Fruit fly (Drosophila melanogaster) whole organism, embryonic: Measurements from ENCODE around the gene Kdm2.

Experiments used
- CG11093 ChIP-seq: fragments of 200-800 bp; sonication (Bioruptor generic); IDR thresholded peaks from 3 replicates; pipeline ENCODE4 v1.3.6; 2022; ENCODE audit warnings: missing biosample characterization, missing genetic modification characterization
- CG11695 ChIP-seq: fragments of 200-800 bp; sonication (Bioruptor generic); IDR thresholded peaks from 3 replicates; pipeline ENCODE4 v1.3.6; 2022; ENCODE audit warnings: missing biosample characterization, missing genetic modification characterization
- CG13296 ChIP-seq: fragments of 200-800 bp; sonication (Bioruptor generic); optimal IDR thresholded peaks from 3 replicates; lab custom pipeline; 2018; ENCODE audit warnings: missing biosample characterization, mild to moderate bottlenecking, missing genetic modification characterization
- CG14965 ChIP-seq: fragments of 200-800 bp; sonication (Bioruptor generic); optimal IDR thresholded peaks from 2 replicates; lab custom pipeline; 2016; ENCODE audit warnings: missing biosample characterization, missing genetic modification characterization, borderline replicate concordance
- CG15601 ChIP-seq: fragments of 200-800 bp; sonication (Bioruptor generic); optimal IDR thresholded peaks from 3 replicates; lab custom pipeline; 2019; ENCODE audit warnings: missing biosample characterization, mild to moderate bottlenecking, missing genetic modification characterization, moderate library complexity
- CG17359 ChIP-seq: fragments of 200-800 bp; sonication (Bioruptor generic); optimal IDR thresholded peaks from 3 replicates; lab custom pipeline; 2018; ENCODE audit warnings: missing biosample characterization, mild to moderate bottlenecking, missing genetic modification characterization, moderate library complexity
- CG2199 ChIP-seq: fragments of 200-800 bp; sonication (Bioruptor generic); IDR thresholded peaks from 3 replicates; pipeline ENCODE4 v1.3.6; 2022; ENCODE audit warnings: missing biosample characterization, missing genetic modification characterization
- CG30431 ChIP-seq: fragments of 200-800 bp; sonication (Bioruptor generic); optimal IDR thresholded peaks from 2 replicates; lab custom pipeline; 2017; ENCODE audit warnings: missing biosample characterization, missing genetic modification characterization
- CG3163 ChIP-seq: fragments of 200-800 bp; sonication (Bioruptor generic); optimal IDR thresholded peaks from 3 replicates; lab custom pipeline; 2016; ENCODE audit warnings: missing biosample characterization, missing genetic modification characterization
- CG34224 ChIP-seq: fragments of 200-800 bp; sonication (Bioruptor generic); IDR thresholded peaks from 3 replicates; pipeline ENCODE4 v1.3.6; 2022; ENCODE audit warnings: missing biosample characterization, missing genetic modification characterization; ENCODE audit not compliant: partially characterized antibody
- CG34422 ChIP-seq: fragments of 200-800 bp; sonication (Bioruptor generic); IDR thresholded peaks from 3 replicates; pipeline ENCODE4 v1.3.6; 2022; ENCODE audit warnings: missing biosample characterization, missing genetic modification characterization
- CG4617 ChIP-seq: fragments of 200-800 bp; sonication (Bioruptor generic); optimal IDR thresholded peaks from 3 replicates; lab custom pipeline; 2016; ENCODE audit warnings: missing biosample characterization, missing genetic modification characterization, borderline replicate concordance
- CG6765 ChIP-seq: fragments of 200-800 bp; sonication (Bioruptor generic); optimal IDR thresholded peaks from 3 replicates; lab custom pipeline; 2017; ENCODE audit warnings: missing biosample characterization, mild to moderate bottlenecking, missing genetic modification characterization
- CG7556 ChIP-seq: fragments of 200-800 bp; sonication (Bioruptor generic); optimal IDR thresholded peaks from 2 replicates; lab custom pipeline; 2017; ENCODE audit warnings: missing biosample characterization, mild to moderate bottlenecking, missing genetic modification characterization
- CG9437 ChIP-seq: fragments of 200-800 bp; sonication (Bioruptor generic); optimal IDR thresholded peaks from 2 replicates; lab custom pipeline; 2018; ENCODE audit warnings: missing biosample characterization, mild to moderate bottlenecking, missing genetic modification characterization
- D19A ChIP-seq: fragments of 200-800 bp; optimal IDR thresholded peaks from 3 replicates; lab custom pipeline; 2019; ENCODE audit warnings: missing biosample characterization, mild to moderate bottlenecking, missing genetic modification characterization, moderate library complexity
- Deaf1 ChIP-seq: fragments of 200-800 bp; optimal IDR thresholded peaks from 3 replicates; lab custom pipeline; 2019; ENCODE audit warnings: missing biosample characterization, mild to moderate bottlenecking, missing genetic modification characterization, moderate library complexity
- HLH3B ChIP-seq: fragments of 200-800 bp; sonication (Bioruptor generic); IDR thresholded peaks from 2 replicates; pipeline ENCODE4 v1.3.6; 2022; ENCODE audit warnings: missing biosample characterization, missing genetic modification characterization
- Hey ChIP-seq: fragments of 200-800 bp; sonication (Bioruptor generic); optimal IDR thresholded peaks from 3 replicates; lab custom pipeline; 2018; ENCODE audit warnings: missing biosample characterization, mild to moderate bottlenecking, missing genetic modification characterization
- Lhr ChIP-seq: fragments of 200-800 bp; sonication (Bioruptor generic); optimal IDR thresholded peaks from 3 replicates; lab custom pipeline; 2017; ENCODE audit warnings: mild to moderate bottlenecking, missing biosample characterization, missing genetic modification reagents, missing genetic modification characterization
- Med ChIP-seq: fragments of 200-800 bp; sonication (Bioruptor generic); peaks from one replicate; lab custom pipeline; 2016; ENCODE audit warnings: missing biosample characterization, missing genetic modification characterization, mild to moderate bottlenecking, inconsistent platforms, moderate library complexity
- PHDP ChIP-seq: fragments of 200-800 bp; sonication (Bioruptor generic); optimal IDR thresholded peaks from 3 replicates; lab custom pipeline; 2018; ENCODE audit warnings: missing biosample characterization, mild to moderate bottlenecking, missing genetic modification characterization, moderate library complexity
- YL-1 ChIP-seq: fragments of 200-800 bp; sonication (Bioruptor generic); optimal IDR thresholded peaks from 3 replicates; lab custom pipeline; 2017; ENCODE audit warnings: missing biosample characterization, mild to moderate bottlenecking, missing genetic modification characterization
- amos ChIP-seq: fragments of 200-800 bp; sonication (Bioruptor generic); IDR thresholded peaks from 2 replicates; pipeline ENCODE4 v1.3.6; 2022; ENCODE audit warnings: missing biosample characterization, missing genetic modification characterization; ENCODE audit not compliant: partially characterized antibody
- ap ChIP-seq: fragments of 200-800 bp; sonication (Bioruptor generic); IDR thresholded peaks from 2 replicates; pipeline ENCODE4 v1.3.6; 2022; ENCODE audit warnings: missing biosample characterization, missing genetic modification characterization
- ara ChIP-seq: fragments of 200-800 bp; sonication (Bioruptor generic); IDR thresholded peaks from 2 replicates; pipeline ENCODE4 v1.3.6; 2022; ENCODE audit warnings: missing biosample characterization, missing genetic modification characterization
- caup ChIP-seq: fragments of 200-800 bp; sonication (Bioruptor generic); optimal IDR thresholded peaks from 3 replicates; lab custom pipeline; 2017; ENCODE audit warnings: missing biosample characterization, mild to moderate bottlenecking, missing genetic modification characterization, moderate library complexity; ENCODE audit not compliant: severe bottlenecking
- chm ChIP-seq: fragments of 200-800 bp; sonication (Bioruptor generic); IDR thresholded peaks from 2 replicates; pipeline ENCODE4 v1.3.6; 2022; ENCODE audit warnings: missing biosample characterization, missing genetic modification characterization
- croc ChIP-seq: fragments of 200-800 bp; sonication (Bioruptor generic); conservative IDR thresholded peaks from 3 replicates; pipeline ENCODE4 v1.3.6; 2022; ENCODE audit warnings: missing biosample characterization, missing genetic modification characterization
- da ChIP-seq: fragments of 200-800 bp; sonication (Bioruptor generic); optimal IDR thresholded peaks from 2 replicates; lab custom pipeline; 2016; ENCODE audit warnings: missing biosample characterization, missing genetic modification characterization
- hb ChIP-seq: fragments of 200-800 bp; sonication (Bioruptor generic); IDR thresholded peaks from 3 replicates; pipeline ENCODE4 v1.3.6; 2022; ENCODE audit warnings: missing biosample characterization, missing genetic modification characterization; ENCODE audit not compliant: partially characterized antibody
- inv ChIP-seq: fragments of 200-800 bp; sonication (Bioruptor generic); IDR thresholded peaks from 2 replicates; pipeline ENCODE4 v1.3.6; 2022; ENCODE audit warnings: missing biosample characterization, missing genetic modification characterization; ENCODE audit not compliant: partially characterized antibody
- knrl ChIP-seq: fragments of 200-800 bp; sonication (Bioruptor generic); IDR thresholded peaks from 3 replicates; pipeline ENCODE4 v1.3.6; 2022; ENCODE audit warnings: missing biosample characterization, missing genetic modification characterization; ENCODE audit not compliant: partially characterized antibody
- nau ChIP-seq: fragments of 200-800 bp; sonication (Bioruptor generic); optimal IDR thresholded peaks from 3 replicates; lab custom pipeline; 2017; ENCODE audit warnings: missing biosample characterization, mild to moderate bottlenecking, missing genetic modification characterization, missing genetic modification reagents
- pita ChIP-seq: fragments of 200-800 bp; sonication (Bioruptor generic); optimal IDR thresholded peaks from 2 replicates; lab custom pipeline; 2017; ENCODE audit warnings: missing biosample characterization, mild to moderate bottlenecking, missing genetic modification characterization
- pros ChIP-seq: fragments of 200-800 bp; sonication (Bioruptor generic); optimal IDR thresholded peaks from 3 replicates; lab custom pipeline; 2019; ENCODE audit warnings: missing biosample characterization, mild to moderate bottlenecking, missing genetic modification characterization, moderate library complexity
- rib ChIP-seq: fragments of 200-800 bp; sonication (Bioruptor generic); IDR thresholded peaks from 2 replicates; pipeline ENCODE4 v1.3.6; 2022; ENCODE audit warnings: missing biosample characterization, missing genetic modification characterization
- sc ChIP-seq, 3 experiments: fragments of >200 bp in 2 of 3; fragments of 200-800 bp in 1 of 3; sonication (Bioruptor generic) in 1 of 3; optimal IDR thresholded peaks; 2 replicates in 2 of 3; 3 replicates in 1 of 3; lab custom pipeline; 2017; ENCODE audit warnings: mild to moderate bottlenecking in 1 of 3, missing biosample characterization in 1 of 3, missing genetic modification characterization in 1 of 3, missing genetic modification reagents in 1 of 3
- sima ChIP-seq: fragments of 200-800 bp; sonication (Bioruptor generic); optimal IDR thresholded peaks from 2 replicates; lab custom pipeline; 2016; ENCODE audit warnings: missing biosample characterization, missing genetic modification characterization
- slbo ChIP-seq: fragments of 200-800 bp; sonication (Bioruptor generic); IDR thresholded peaks from 2 replicates; pipeline ENCODE4 v1.3.6; 2022; ENCODE audit warnings: missing biosample characterization, missing genetic modification characterization
- slp2 ChIP-seq: fragments of 200-800 bp; sonication (Bioruptor generic); optimal IDR thresholded peaks from 2 replicates; lab custom pipeline; 2016; ENCODE audit warnings: missing biosample characterization, missing genetic modification characterization
- trh ChIP-seq: fragments of 200-800 bp; sonication (Bioruptor generic); optimal IDR thresholded peaks from 2 replicates; lab custom pipeline; 2016; ENCODE audit warnings: missing biosample characterization, missing genetic modification characterization
- ttk ChIP-seq: fragments of 200-800 bp; sonication (Bioruptor generic); IDR thresholded peaks from 2 replicates; pipeline ENCODE4 v2.1.2; 2022; ENCODE audit warnings: missing biosample characterization, missing genetic modification characterization
- tup ChIP-seq: fragments of 200-800 bp; sonication (Bioruptor generic); optimal IDR thresholded peaks from 2 replicates; lab custom pipeline; 2016; ENCODE audit warnings: missing biosample characterization, mild to moderate bottlenecking, missing genetic modification characterization, moderate library complexity
- usp ChIP-seq: fragments of >200 bp; optimal IDR thresholded peaks from 2 replicates; lab custom pipeline; 2017; ENCODE audit warnings: missing biosample characterization, missing genetic modification characterization
- wor ChIP-seq: fragments of 200-800 bp; sonication (Bioruptor generic); IDR thresholded peaks from 2 replicates; pipeline ENCODE4 v1.3.6; 2022; ENCODE audit warnings: missing biosample characterization, missing genetic modification characterization

Gene Kdm2

dm6 chr3R:9083379-9083778, 31.1 kb downstream of the Kdm2 start (continued):
- TF ChIP-seq HLH3B (GFP tag; lab: Robert Waterston, UW) (0 out of 2 replicates have a peak, but pooled peaks have one; percentile 44), knrl (GFP tag; lab: Robert Waterston, UW) (no peak), ara (GFP tag; lab: Robert Waterston, UW) (no peak), CG7556 (peak; percentile 48), sc (optimal IDR thresholded peaks at IDR 0.05; lab: Kevin White, UChicago) (no peak), sc (GFP tag; optimal IDR thresholded peaks at IDR 0.05; lab: Kevin White, UChicago) (no peak), ap (no peak), CG9437 (GFP tag; lab: Kevin White, UChicago) (no peak), CG11695 (GFP tag; lab: Robert Waterston, UW) (no peak), da (no peak), CG17359 (tag; lab: Kevin White, UChicago) (peak; percentile 65), usp (GFP tag; lab: Kevin White, UChicago) (no peak), D19A (tag; lab: Kevin White, UChicago) (peak; percentile 5), CG34224 (no peak), CG15601 (no peak), YL-1 (no peak), CG14965 (no peak), CG3163 (GFP tag; lab: Kevin White, UChicago) (no peak), croc (no peak), CG30431 (GFP tag; lab: Kevin White, UChicago) (peak; percentile 22), CG34422 (GFP tag; lab: Robert Waterston, UW) (0 out of 3 replicates have a peak, but pooled peaks have one; percentile 30), slp2 (GFP tag; lab: Kevin White, UChicago) (no peak), PHDP (peak; percentile 24), rib (GFP tag; lab: Robert Waterston, UW) (no peak), inv (GFP tag; lab: Robert Waterston, UW) (no peak), hb (GFP tag; lab: Robert Waterston, UW) (no peak), ttk (GFP tag; lab: Robert Waterston, UW) (0 out of 2 replicates have a peak, but pooled peaks have one; percentile 22), pita (GFP tag; lab: Kevin White, UChicago) (no peak), amos (GFP tag; lab: Robert Waterston, UW) (no peak), Deaf1 (tag; lab: Kevin White, UChicago) (peak; percentile 32), CG6765 (no peak), CG11093 (GFP tag; lab: Robert Waterston, UW) (no peak), chm (GFP tag; lab: Robert Waterston, UW) (no peak), pros (no peak), CG13296 (GFP tag; lab: Kevin White, UChicago) (no peak), Lhr (no peak), nau (no peak), trh (GFP tag; lab: Kevin White, UChicago) (no peak), Med (GFP tag; lab: Kevin White, UChicago) (peak; percentile 66), CG4617 (GFP tag; lab: Kevin White, UChicago) (no peak), caup (GFP tag; lab: Kevin White, UChicago) (peak; percentile 29), wor (GFP tag; lab: Robert Waterston, UW) (no peak), Hey (tag; lab: Kevin White, UChicago) (no peak), CG2199 (GFP tag; lab: Robert Waterston, UW) (no peak), sima (GFP tag; lab: Kevin White, UChicago) (no peak), slbo (peak; percentile 40; the same call in 1 of the 2 replicates), tup (GFP tag; lab: Kevin White, UChicago) (no peak)
